Worm (Caenorhabditis elegans): ENCODE measurements around the gene npp-15.

ce11 chrIII:7922207-7922606 is 6.6 kb upstream of the npp-15 start, which contains the start of gene C29E4.17:
- TF ChIP-seq snpc-4 (tag; optimal IDR thresholded peaks at IDR 0.05) (no peak), lin-39 (tag; optimal IDR thresholded peaks at IDR 0.05) (no peak), fkh-10 (GFP tag; optimal IDR thresholded peaks at IDR 0.05) (no peak), ZK546.5 (tag; optimal IDR thresholded peaks at IDR 0.05) (no peak), zag-1 (tag; optimal IDR thresholded peaks at IDR 0.05) (no peak), nhr-28 (tag; optimal IDR thresholded peaks at IDR 0.05) (no peak), ztf-4 (tag; optimal IDR thresholded peaks at IDR 0.05) (no peak), fos-1 (tag; optimal IDR thresholded peaks at IDR 0.05) (no peak), jun-1 (tag; optimal IDR thresholded peaks at IDR 0.05) (no peak), daf-12 (tag; optimal IDR thresholded peaks at IDR 0.05) (no peak), egl-27 (tag; optimal IDR thresholded peaks at IDR 0.05) (no peak), nhr-76 (tag; optimal IDR thresholded peaks at IDR 0.05) (no peak), ceh-16 (tag; optimal IDR thresholded peaks at IDR 0.05) (no peak)
